Worm (Caenorhabditis elegans): ENCODE data around the gene F46C8.1.

Gene F46C8.1

ce11 chrX:7575939-7576338 is 27.7 kb downstream of the F46C8.1 start:
- no peak for TF ChIP-seq nhr-19 (GFP tag; conservative IDR thresholded peaks at IDR 0.05)
- TF ChIP-seq blmp-1 (tag; optimal IDR thresholded peaks at IDR 0.05), result peak; percentile 55
- TF ChIP-seq elt-3 (tag; optimal IDR thresholded peaks at IDR 0.05), result peak in 1 of 6 experiments; percentile 3
- TF ChIP-seq hlh-4 (tag; optimal IDR thresholded peaks at IDR 0.05), result no peak
- peak in 1 of 2 experiments; percentile 2 for TF ChIP-seq lin-35 (GFP tag; optimal IDR thresholded peaks at IDR 0.05)
- peak; percentile 6 for TF ChIP-seq lin-14 (GFP tag; optimal IDR thresholded peaks at IDR 0.05)
- TF ChIP-seq pqm-1 (tag; optimal IDR thresholded peaks at IDR 0.05), result peak; percentile 80
- peak; percentile 50 for TF ChIP-seq elt-2 (tag; optimal IDR thresholded peaks at IDR 0.05)
- TF ChIP-seq grh-1 (GFP tag; IDR thresholded peaks at IDR 0.05), result no peak
- peak; percentile 4 for TF ChIP-seq nhr-71 (tag; optimal IDR thresholded peaks at IDR 0.05)
- no peak for TF ChIP-seq zip-4 (GFP tag; optimal IDR thresholded peaks at IDR 0.05)

DNA sequence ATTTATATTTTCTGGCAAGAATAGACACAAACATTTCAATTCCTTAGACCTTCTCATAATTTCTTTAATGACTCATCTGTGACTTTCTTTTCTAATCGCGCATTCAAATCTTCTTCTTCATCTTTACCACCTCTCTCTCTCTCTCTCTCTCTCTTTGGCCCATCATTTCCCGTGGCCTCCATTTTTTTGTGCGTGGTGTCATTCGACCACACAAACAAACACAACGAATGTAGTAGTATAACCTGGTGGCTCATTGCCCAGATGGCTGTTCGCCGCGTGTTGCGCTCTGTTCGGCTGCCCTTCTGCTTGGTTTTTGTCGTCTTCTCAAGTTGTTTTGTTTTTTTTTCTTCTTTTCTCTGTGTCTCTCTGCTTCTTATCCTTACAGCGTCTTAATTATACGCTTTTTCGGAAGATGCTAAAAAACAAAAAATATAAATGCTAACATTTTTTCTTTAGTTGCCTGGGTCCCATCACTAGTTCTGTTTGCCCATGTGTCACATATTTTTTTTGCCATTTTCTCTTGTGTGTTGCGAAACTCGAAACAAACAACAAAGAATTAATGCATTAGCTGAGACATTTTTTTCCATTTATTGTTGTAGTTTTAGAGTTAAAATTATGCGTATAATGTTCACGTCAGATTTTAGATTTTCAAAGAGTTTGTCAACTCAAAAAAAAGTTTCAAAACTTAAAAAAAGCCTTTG is 29.4 kb downstream of the F46C8.1 start:
- TF ChIP-seq mep-1 (tag; optimal IDR thresholded peaks at IDR 0.05), result peak; percentile 43
- TF ChIP-seq blmp-1 (tag; optimal IDR thresholded peaks at IDR 0.05), result peak; percentile 30
- TF ChIP-seq fos-1 (tag; optimal IDR thresholded peaks at IDR 0.05), result peak; percentile 1
- no peak for TF ChIP-seq lin-39 (tag; optimal IDR thresholded peaks at IDR 0.05)
- peak; percentile 11 for TF ChIP-seq rnt-1 (tag; optimal IDR thresholded peaks at IDR 0.05)
- TF ChIP-seq efl-3 (GFP tag; optimal IDR thresholded peaks at IDR 0.05), result no peak
- TF ChIP-seq nhr-237 (tag; optimal IDR thresholded peaks at IDR 0.05), result no peak
- no peak for TF ChIP-seq swsn-7 (tag; optimal IDR thresholded peaks at IDR 0.05)
- TF ChIP-seq nhr-71 (tag; optimal IDR thresholded peaks at IDR 0.05), result peak; percentile 6
- TF ChIP-seq ceh-88 (GFP tag; IDR thresholded peaks at IDR 0.05), result no peak
- no peak for TF ChIP-seq nhr-84 (tag; optimal IDR thresholded peaks at IDR 0.05)
- TF ChIP-seq lin-14 (GFP tag; optimal IDR thresholded peaks at IDR 0.05), result peak; percentile 39
- TF ChIP-seq nhr-85 (tag), result peak; percentile 80
- no peak for TF ChIP-seq hlh-17 (GFP tag; optimal IDR thresholded peaks at IDR 0.05; ENCODE audit: borderline replicate concordance)

ce11 chrX:7578308-7578707 is 30.1 kb downstream of the F46C8.1 start:
- TF ChIP-seq zag-1 (tag; optimal IDR thresholded peaks at IDR 0.05) (no peak), nhr-20 (tag; optimal IDR thresholded peaks at IDR 0.05) (peak; percentile 19), pqm-1 (tag; optimal IDR thresholded peaks at IDR 0.05) (peak; percentile 93), nhr-71 (tag; optimal IDR thresholded peaks at IDR 0.05) (peak; percentile 24), blmp-1 (tag; optimal IDR thresholded peaks at IDR 0.05) (peak; percentile 24), pag-3 (tag; optimal IDR thresholded peaks at IDR 0.05; ENCODE audit: borderline replicate concordance, insufficient read depth) (no peak), elt-2 (tag; optimal IDR thresholded peaks at IDR 0.05) (peak; percentile 78), egl-13 (tag; optimal IDR thresholded peaks at IDR 0.05) (peak; percentile 8), tbx-2 (tag; optimal IDR thresholded peaks at IDR 0.05) (no peak)

DNA sequence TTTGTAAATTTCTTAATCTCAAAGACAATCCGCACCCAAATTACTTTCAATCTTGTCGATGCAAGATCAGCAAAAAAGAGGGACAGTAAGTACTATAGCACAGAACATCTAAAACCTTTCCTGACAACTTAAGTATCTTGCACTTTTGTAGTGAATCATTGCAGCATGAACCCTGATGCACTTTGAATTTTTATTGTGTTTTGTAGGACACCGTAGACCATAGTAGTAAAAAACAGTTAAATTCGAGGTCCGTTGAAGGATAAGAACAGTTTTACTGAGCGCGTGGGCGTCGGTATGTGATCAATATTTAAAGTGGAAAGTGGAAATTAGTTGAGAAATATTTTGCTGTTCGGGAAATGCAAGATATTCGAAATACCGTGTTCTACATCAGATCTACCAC is 34.0 kb downstream of the F46C8.1 start:
- no peak for TF ChIP-seq ets-5 (GFP tag; IDR thresholded peaks at IDR 0.05)
- TF ChIP-seq C04F5.9 (tag; optimal IDR thresholded peaks at IDR 0.05), result no peak

DNA sequence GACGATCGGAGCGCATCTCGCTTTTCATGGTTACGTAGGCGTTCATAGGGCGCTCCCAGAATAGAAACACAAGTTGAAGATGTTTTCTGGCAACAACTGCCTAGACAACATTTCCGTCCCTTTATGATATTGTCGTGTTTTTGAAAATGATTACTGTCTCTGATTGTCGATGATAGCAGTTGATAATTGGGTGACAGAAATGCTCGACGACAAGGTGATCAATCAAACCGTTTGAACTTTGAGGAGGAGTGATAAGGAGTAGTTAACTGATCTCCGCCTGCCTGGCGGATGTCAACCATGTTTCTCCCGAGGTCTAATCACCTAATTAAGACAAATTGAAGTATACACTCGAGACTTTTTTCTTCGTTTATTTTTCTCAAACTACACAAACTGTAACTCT is 35.7 kb downstream of the F46C8.1 start:
- TF ChIP-seq alr-1 (tag; optimal IDR thresholded peaks at IDR 0.05; ENCODE audit: borderline replicate concordance), result no peak
- peak; percentile 44 for TF ChIP-seq nhr-71 (tag; optimal IDR thresholded peaks at IDR 0.05)
- TF ChIP-seq lin-14 (GFP tag; optimal IDR thresholded peaks at IDR 0.05), result peak; percentile 58
- TF ChIP-seq tbx-2 (tag; optimal IDR thresholded peaks at IDR 0.05), result peak; percentile 27
- TF ChIP-seq lsy-2 (tag; optimal IDR thresholded peaks at IDR 0.05), result peak in 1 of 2 experiments; percentile 5
- TF ChIP-seq elt-3 (tag; optimal IDR thresholded peaks at IDR 0.05), result peak in 5 of 6 experiments; percentile 78 to 95 (median 79)
- peak; percentile 78 for TF ChIP-seq unc-130 (tag; optimal IDR thresholded peaks at IDR 0.05)
- peak; percentile 3 for TF ChIP-seq snu-23 (GFP tag; optimal IDR thresholded peaks at IDR 0.05)
- no peak for TF ChIP-seq Y116A8C.19 (tag; optimal IDR thresholded peaks at IDR 0.05; ENCODE audit: borderline replicate concordance)
- TF ChIP-seq nhr-20 (tag; optimal IDR thresholded peaks at IDR 0.05), result peak; percentile 53
- peak in 1 of 2 experiments; percentile 8 for TF ChIP-seq lin-35 (GFP tag; optimal IDR thresholded peaks at IDR 0.05)
- no peak for TF ChIP-seq xbp-1 (tag; optimal IDR thresholded peaks at IDR 0.05)
- TF ChIP-seq nhr-85 (tag), result peak; percentile 80
- TF ChIP-seq blmp-1 (tag; optimal IDR thresholded peaks at IDR 0.05), result peak; percentile 59
- peak; percentile 29 for TF ChIP-seq nhr-90 (tag; optimal IDR thresholded peaks at IDR 0.05; ENCODE audit: poor library complexity)
- no peak for TF ChIP-seq vab-15 (tag; optimal IDR thresholded peaks at IDR 0.05)

Data from whole organism, L1 larva.